Worm (Caenorhabditis elegans): Measurements from ENCODE around the gene ZC487.2.

- TF ChIP-seq ama-1 (optimal IDR thresholded peaks at IDR 0.05) (no peak), lin-39 (tag; optimal IDR thresholded peaks at IDR 0.05) (no peak)
These were observed 4.0 kb downstream of the ZC487.2 start, which contains the start of gene srg-30 for ce11 chrV:6718232-6718631.
